Worm (Caenorhabditis elegans) whole organism, L3 larva: ENCODE measurements around the gene C09H10.4.
A peak's percentile ranks its signal among the peaks of the same experiment; 100 is the strongest.

ENCODE experiments used
- R02D3.7 ChIP-seq: fragments of 150-350 bp; optimal IDR thresholded peaks from 2 replicates; lab custom pipeline; 2014; ENCODE audit warnings: missing biosample characterization, missing genetic modification characterization
- ZK546.5 ChIP-seq: sonication (generic microtip); optimal IDR thresholded peaks from 2 replicates; lab custom pipeline; 2017; ENCODE audit warnings: missing biosample characterization, missing genetic modification characterization
- aly-2 ChIP-seq: fragments of 150-350 bp; optimal IDR thresholded peaks from 2 replicates; lab custom pipeline; 2014; ENCODE audit warnings: missing biosample characterization, missing genetic modification characterization
- ama-1 ChIP-seq: fragments of 150-350 bp; optimal IDR thresholded peaks from 2 replicates; lab custom pipeline; 2018
- ceh-16 ChIP-seq: sonication (generic microtip); optimal IDR thresholded peaks from 2 replicates; lab custom pipeline; 2017; ENCODE audit warnings: missing biosample characterization, missing genetic modification characterization
- ceh-82 ChIP-seq: fragments of 150-350 bp; optimal IDR thresholded peaks from 2 replicates; lab custom pipeline; 2014; ENCODE audit warnings: missing biosample characterization, missing genetic modification characterization
- ceh-9 ChIP-seq: sonication (generic microtip); optimal IDR thresholded peaks from 2 replicates; lab custom pipeline; 2018; ENCODE audit warnings: missing biosample characterization, missing genetic modification characterization
- daf-12 ChIP-seq: fragments of 150-350 bp; optimal IDR thresholded peaks from 2 replicates; lab custom pipeline; 2014; ENCODE audit warnings: missing biosample characterization, missing genetic modification reagents, missing genetic modification characterization
- egl-27 ChIP-seq: sonication (generic microtip); optimal IDR thresholded peaks from 4 replicates; lab custom pipeline; 2017; ENCODE audit warnings: missing biosample characterization, missing genetic modification reagents, missing genetic modification characterization
- egl-5 ChIP-seq: fragments of 150-350 bp; optimal IDR thresholded peaks from 2 replicates; lab custom pipeline; 2017; ENCODE audit warnings: missing biosample characterization, missing genetic modification reagents, missing genetic modification characterization, inconsistent platforms
- elt-1 ChIP-seq: fragments of 150-350 bp; optimal IDR thresholded peaks from 2 replicates; lab custom pipeline; 2014; ENCODE audit warnings: missing biosample characterization, missing genetic modification characterization
- elt-3 ChIP-seq, 3 experiments: fragments of 150-350 bp in 1 of 3; sonication (generic microtip) in 2 of 3; optimal IDR thresholded peaks; 2 replicates in 2 of 3; 4 replicates in 1 of 3; lab custom pipeline; 2014 to 2017; ENCODE audit warnings: missing biosample characterization in 3 of 3, missing genetic modification characterization in 3 of 3
- fkh-10 ChIP-seq: sonication (generic microtip); optimal IDR thresholded peaks from 2 replicates; lab custom pipeline; 2017; ENCODE audit warnings: missing biosample characterization, missing genetic modification reagents, missing genetic modification characterization
- fkh-2 ChIP-seq: fragments of 150-350 bp; optimal IDR thresholded peaks from 2 replicates; lab custom pipeline; 2014; ENCODE audit warnings: missing biosample characterization, missing genetic modification reagents, missing genetic modification characterization
- hmg-11 ChIP-seq: sonication (generic microtip); optimal IDR thresholded peaks from 2 replicates; lab custom pipeline; 2016; ENCODE audit warnings: missing genetic modification characterization, missing compliant biosample characterization
- jun-1 ChIP-seq: fragments of 150-350 bp; optimal IDR thresholded peaks from 2 replicates; lab custom pipeline; 2014; ENCODE audit warnings: missing biosample characterization, missing genetic modification reagents, missing genetic modification characterization
- lin-39 ChIP-seq: fragments of 150-350 bp; optimal IDR thresholded peaks from 2 replicates; lab custom pipeline; 2018; ENCODE audit warnings: missing biosample characterization, missing genetic modification reagents, missing genetic modification characterization
- lsy-12 ChIP-seq: sonication (generic microtip); optimal IDR thresholded peaks from 2 replicates; lab custom pipeline; 2016; ENCODE audit warnings: mild to moderate bottlenecking, missing genetic modification characterization, missing compliant biosample characterization
- mdl-1 ChIP-seq: fragments of 150-350 bp; optimal IDR thresholded peaks from 2 replicates; lab custom pipeline; 2014; ENCODE audit warnings: missing biosample characterization, missing genetic modification characterization
- mml-1 ChIP-seq: fragments of 150-350 bp; sonication (generic microtip); optimal IDR thresholded peaks from 3 replicates; lab custom pipeline; 2014; ENCODE audit warnings: missing biosample characterization, missing genetic modification characterization
- nhr-11 ChIP-seq: fragments of 150-350 bp; optimal IDR thresholded peaks from 2 replicates; lab custom pipeline; 2014; ENCODE audit warnings: missing biosample characterization, missing genetic modification characterization
- nhr-12 ChIP-seq: fragments of 150-350 bp; optimal IDR thresholded peaks from 2 replicates; lab custom pipeline; 2014; ENCODE audit warnings: missing biosample characterization, missing genetic modification characterization
- nhr-23 ChIP-seq: fragments of 150-350 bp; optimal IDR thresholded peaks from 2 replicates; lab custom pipeline; 2014; ENCODE audit warnings: missing biosample characterization, missing genetic modification reagents, missing genetic modification characterization
- nhr-237 ChIP-seq: fragments of 150-350 bp; optimal IDR thresholded peaks from 2 replicates; lab custom pipeline; 2014; ENCODE audit warnings: missing biosample characterization, missing genetic modification characterization
- nhr-25 ChIP-seq: sonication (generic microtip); optimal IDR thresholded peaks from 2 replicates; lab custom pipeline; 2017; ENCODE audit warnings: missing biosample characterization, missing genetic modification characterization
- nhr-28 ChIP-seq: fragments of 150-350 bp; optimal IDR thresholded peaks from 2 replicates; lab custom pipeline; 2014; ENCODE audit warnings: missing biosample characterization, missing genetic modification characterization
- nhr-43 ChIP-seq: sonication (generic microtip); optimal IDR thresholded peaks from 2 replicates; lab custom pipeline; 2016; ENCODE audit warnings: mild to moderate bottlenecking, missing genetic modification characterization, missing compliant biosample characterization; ENCODE audit not compliant: poor library complexity, severe bottlenecking
- nhr-77 ChIP-seq: fragments of 150-350 bp; optimal IDR thresholded peaks from 2 replicates; lab custom pipeline; 2014; ENCODE audit warnings: missing biosample characterization, missing genetic modification characterization
- pha-4 ChIP-seq: fragments of 150-350 bp; optimal IDR thresholded peaks from 2 replicates; lab custom pipeline; 2014; ENCODE audit warnings: missing biosample characterization, missing genetic modification reagents, missing genetic modification characterization
- pqm-1 ChIP-seq: fragments of 150-350 bp; optimal IDR thresholded peaks from 2 replicates; lab custom pipeline; 2017; ENCODE audit warnings: missing biosample characterization, missing genetic modification characterization, inconsistent platforms
- sea-2 ChIP-seq: fragments of 150-350 bp; sonication (generic microtip); optimal IDR thresholded peaks from 4 replicates; lab custom pipeline; 2014; ENCODE audit warnings: missing biosample characterization, missing genetic modification reagents, missing genetic modification characterization
- skn-1 ChIP-seq: fragments of 150-350 bp; optimal IDR thresholded peaks from 2 replicates; lab custom pipeline; 2014; ENCODE audit warnings: missing biosample characterization, missing genetic modification characterization
- tbx-2 ChIP-seq: sonication (generic microtip); optimal IDR thresholded peaks from 2 replicates; lab custom pipeline; 2016; ENCODE audit warnings: mild to moderate bottlenecking, missing genetic modification characterization, missing compliant biosample characterization
- unc-39 ChIP-seq: sonication (generic microtip); optimal IDR thresholded peaks from 4 replicates; lab custom pipeline; 2017; ENCODE audit warnings: missing biosample characterization, missing genetic modification characterization
- unc-62 ChIP-seq: fragments of 150-350 bp; sonication (generic microtip); optimal IDR thresholded peaks from 4 replicates; lab custom pipeline; 2014; ENCODE audit warnings: missing biosample characterization, missing genetic modification reagents, missing genetic modification characterization
- ztf-11 ChIP-seq: fragments of 150-350 bp; optimal IDR thresholded peaks from 2 replicates; lab custom pipeline; 2014; ENCODE audit warnings: missing biosample characterization, missing genetic modification characterization

C09H10.4 gene

DNA sequence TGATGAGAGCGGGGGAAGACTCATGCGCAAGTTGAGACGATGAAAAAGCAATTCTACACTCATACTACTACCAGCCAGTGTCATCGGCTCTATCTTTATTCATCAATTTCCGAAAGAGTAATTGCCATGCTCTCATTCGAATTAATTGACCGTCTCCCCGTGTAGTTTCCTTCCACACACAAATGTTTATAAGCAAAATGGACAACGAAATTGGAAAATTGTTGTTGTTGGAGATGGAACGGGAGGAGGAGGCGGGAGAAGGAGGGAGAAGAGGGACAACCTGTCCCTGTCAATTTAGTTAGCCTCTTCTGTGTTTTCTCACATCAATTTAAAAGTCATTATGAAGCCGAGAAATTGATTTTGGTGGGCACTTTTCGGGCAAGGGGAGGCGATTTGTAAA is 27.4 kb upstream of the C09H10.4 start:
- no peak for TF ChIP-seq nhr-28
- no peak for TF ChIP-seq nhr-43 (tag; lab: Kevin White, UChicago)
- no peak for TF ChIP-seq elt-3 (tag; optimal IDR thresholded peaks at IDR 0.05; lab: Kevin White, UChicago)
- no peak for TF ChIP-seq ceh-9
- TF ChIP-seq daf-12 = no peak
- no peak for TF ChIP-seq nhr-23 (tag; lab: Kevin White, UChicago)
- no peak for TF ChIP-seq lsy-12 (tag; lab: Kevin White, UChicago)
- no peak for TF ChIP-seq egl-5
- no peak for TF ChIP-seq fkh-10 (GFP tag; lab: Kevin White, UChicago)
- TF ChIP-seq nhr-237 (tag; lab: Kevin White, UChicago) = no peak
- TF ChIP-seq pha-4 = no peak
- no peak for TF ChIP-seq jun-1 (tag; lab: Kevin White, UChicago)
- TF ChIP-seq fkh-2 (tag; lab: Kevin White, UChicago) = no peak
- no peak for TF ChIP-seq sea-2 (GFP tag; lab: Kevin White, UChicago)
- no peak for TF ChIP-seq ceh-16 (tag; lab: Kevin White, UChicago)
- no peak for TF ChIP-seq ama-1 (lab: Kevin White, UChicago)
- no peak for TF ChIP-seq ZK546.5
- no peak for TF ChIP-seq nhr-25 (tag; lab: Kevin White, UChicago)
- TF ChIP-seq ceh-82 (tag; lab: Kevin White, UChicago) = no peak

DNA sequence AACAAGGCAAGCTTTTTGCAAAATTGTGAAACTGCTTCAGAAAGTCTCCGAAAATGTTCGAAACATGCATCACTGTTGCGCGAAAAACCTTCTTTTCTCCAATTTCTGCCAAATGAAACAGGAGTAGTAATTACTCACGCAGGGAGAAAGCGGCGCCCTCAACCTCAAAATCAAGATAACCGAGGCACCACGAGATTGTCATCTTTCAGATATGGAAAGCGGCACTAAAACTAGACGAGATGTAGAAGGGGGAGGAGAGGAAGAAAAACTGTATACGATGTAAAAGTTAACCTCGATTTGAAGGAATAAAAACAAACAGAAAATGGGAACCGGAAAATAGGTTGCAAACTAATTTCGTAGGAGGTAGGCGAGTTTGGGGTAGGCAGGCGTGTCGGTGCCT is 23.4 kb upstream of the C09H10.4 start:
- no peak for TF ChIP-seq lsy-12 (tag; lab: Kevin White, UChicago)
- TF ChIP-seq nhr-25 (tag; lab: Kevin White, UChicago) = peak; percentile 12
- no peak for TF ChIP-seq tbx-2 (tag; lab: Kevin White, UChicago)
- TF ChIP-seq elt-1 (tag; lab: Kevin White, UChicago) = peak; percentile 82
- TF ChIP-seq, all 47 proteins: peak for 2

DNA sequence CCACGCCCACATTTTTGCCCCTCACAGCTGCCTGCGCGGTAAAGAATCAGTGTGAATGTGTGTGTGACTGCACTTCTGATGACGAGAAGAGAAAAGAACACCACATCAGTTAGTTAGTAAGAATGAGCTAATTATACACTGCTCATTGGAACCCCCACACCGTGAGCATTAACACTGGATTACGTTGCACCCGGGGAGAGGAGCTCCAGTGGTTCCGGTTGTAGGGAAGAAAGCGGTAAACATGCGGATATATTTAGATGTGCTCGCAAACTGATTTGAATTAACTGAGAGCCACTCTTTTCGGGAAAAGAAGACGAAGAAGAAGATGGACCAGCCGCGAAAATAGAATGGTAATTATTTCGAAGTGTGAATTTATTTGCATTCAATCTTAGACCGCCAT is 13.2 kb upstream of the C09H10.4 start:
- TF ChIP-seq aly-2 (tag; lab: Kevin White, UChicago) (no peak), skn-1 (no peak), nhr-12 (tag; lab: Kevin White, UChicago) (no peak), nhr-11 (tag; lab: Kevin White, UChicago) (no peak), unc-62 (GFP tag; lab: Kevin White, UChicago) (no peak), tbx-2 (tag; lab: Kevin White, UChicago) (no peak), nhr-77 (tag; lab: Kevin White, UChicago) (no peak), fkh-2 (tag; lab: Kevin White, UChicago) (no peak)
- TF ChIP-seq, all 47 proteins: peak for 0

DNA sequence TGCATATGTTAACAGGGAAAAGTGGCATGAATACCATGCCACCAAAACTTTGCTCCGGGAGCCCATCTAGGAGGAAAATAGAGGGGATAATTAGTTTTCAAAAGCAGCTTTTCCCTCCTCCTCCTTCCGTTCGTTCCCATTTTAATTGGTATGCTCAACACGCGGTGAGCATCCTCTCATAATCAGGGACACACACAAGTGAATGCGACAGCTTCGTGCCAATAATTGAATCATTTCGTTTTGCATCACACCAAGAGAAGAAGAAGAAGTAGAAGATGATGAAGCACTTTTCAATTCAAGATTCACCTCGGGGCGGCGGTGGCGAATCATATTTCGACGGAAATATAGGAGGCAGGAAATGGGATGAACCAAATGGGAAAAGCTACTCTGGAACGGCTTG is 11.8 kb upstream of the C09H10.4 start:
- TF ChIP-seq elt-1 (tag; lab: Kevin White, UChicago) (no peak), ZK546.5 (no peak), nhr-77 (tag; lab: Kevin White, UChicago) (no peak), sea-2 (GFP tag; lab: Kevin White, UChicago) (no peak), unc-62 (GFP tag; lab: Kevin White, UChicago) (no peak), unc-39 (tag; lab: Kevin White, UChicago) (no peak), mdl-1 (no peak), ztf-11 (tag; lab: Kevin White, UChicago) (no peak), R02D3.7 (tag; lab: Kevin White, UChicago) (no peak), nhr-237 (tag; lab: Kevin White, UChicago) (no peak), mml-1 (no peak), pqm-1 (tag; lab: Kevin White, UChicago) (no peak), egl-27 (tag; lab: Kevin White, UChicago) (no peak), ceh-82 (tag; lab: Kevin White, UChicago) (no peak), ama-1 (lab: Kevin White, UChicago) (no peak), nhr-43 (tag; lab: Kevin White, UChicago) (no peak), lin-39 (no peak), aly-2 (tag; lab: Kevin White, UChicago) (no peak), hmg-11 (tag; lab: Kevin White, UChicago) (no peak)
